Worm (Caenorhabditis elegans) whole organism, late embryonic: ENCODE data around the gene ugt-38.

Experiments used
- C08G9.2 ChIP-seq: sonication (generic microtip); optimal IDR thresholded peaks from 2 replicates; lab custom pipeline; 2016; ENCODE audit warnings: mild to moderate bottlenecking, missing genetic modification characterization, moderate library complexity, missing compliant biosample characterization
- C38D4.7 ChIP-seq: fragments of 200-800 bp; sonication (Bioruptor generic); optimal IDR thresholded peaks from 2 replicates; lab custom pipeline; 2018; ENCODE audit warnings: mild to moderate bottlenecking, missing genetic modification characterization, moderate library complexity, missing compliant biosample characterization
- F13H6.1 ChIP-seq: sonication (generic microtip); optimal IDR thresholded peaks from 2 replicates; lab custom pipeline; 2016; ENCODE audit warnings: missing genetic modification characterization, missing compliant biosample characterization
- K02D7.2 ChIP-seq: sonication (generic microtip); optimal IDR thresholded peaks from 2 replicates; lab custom pipeline; 2017; ENCODE audit warnings: mild to moderate bottlenecking, missing genetic modification characterization, missing compliant biosample characterization
- K09A11.1 ChIP-seq: sonication (generic microtip); optimal IDR thresholded peaks from 2 replicates; lab custom pipeline; 2017; ENCODE audit warnings: antibody characterized with exemption, mild to moderate bottlenecking, missing genetic modification characterization, missing compliant biosample characterization; ENCODE audit not compliant: insufficient read depth
- T23F11.4 ChIP-seq: fragments of 200-800 bp; sonication (Bioruptor generic); optimal IDR thresholded peaks from 2 replicates; lab custom pipeline; 2018; ENCODE audit warnings: mild to moderate bottlenecking, missing genetic modification characterization, missing compliant biosample characterization
- ahr-1 ChIP-seq: sonication (generic microtip); optimal IDR thresholded peaks from 2 replicates; lab custom pipeline; 2016; ENCODE audit warnings: missing genetic modification characterization, missing compliant biosample characterization
- ceh-14 ChIP-seq: sonication (generic microtip); optimal IDR thresholded peaks from 2 replicates; lab custom pipeline; 2016; ENCODE audit warnings: missing genotype, missing genetic modification characterization, missing compliant biosample characterization
- ceh-22 ChIP-seq: sonication (generic microtip); optimal IDR thresholded peaks from 2 replicates; lab custom pipeline; 2017; ENCODE audit warnings: missing biosample characterization, missing genetic modification characterization
- ceh-24 ChIP-seq: sonication (generic microtip); optimal IDR thresholded peaks from 2 replicates; lab custom pipeline; 2016; ENCODE audit warnings: mild to moderate bottlenecking, missing genetic modification characterization, missing compliant biosample characterization
- ceh-30 ChIP-seq: fragments of 150-350 bp; optimal IDR thresholded peaks from 2 replicates; lab custom pipeline; 2014; ENCODE audit warnings: missing biosample characterization, missing genetic modification characterization
- ceh-31 ChIP-seq: sonication (generic microtip); optimal IDR thresholded peaks from 2 replicates; lab custom pipeline; 2016; ENCODE audit warnings: missing genetic modification characterization, missing compliant biosample characterization
- ceh-34 ChIP-seq: sonication (generic microtip); optimal IDR thresholded peaks from 2 replicates; lab custom pipeline; 2016; ENCODE audit warnings: mild to moderate bottlenecking, missing genetic modification characterization, missing compliant biosample characterization
- ceh-9 ChIP-seq: sonication (generic microtip); optimal IDR thresholded peaks from 2 replicates; lab custom pipeline; 2016; ENCODE audit warnings: mild to moderate bottlenecking, missing genetic modification characterization, inconsistent platforms, missing compliant biosample characterization
- dmd-4 ChIP-seq: sonication (generic microtip); optimal IDR thresholded peaks from 2 replicates; lab custom pipeline; 2016; ENCODE audit warnings: borderline replicate concordance, missing genetic modification characterization, missing compliant biosample characterization
- elt-4 ChIP-seq: sonication (generic microtip); optimal IDR thresholded peaks from 2 replicates; lab custom pipeline; 2016; ENCODE audit warnings: missing genetic modification characterization, missing compliant biosample characterization
- ets-4 ChIP-seq: sonication (generic microtip); optimal IDR thresholded peaks from 2 replicates; lab custom pipeline; 2016; ENCODE audit warnings: missing genetic modification characterization, missing compliant biosample characterization
- fax-1 ChIP-seq: sonication (generic microtip); optimal IDR thresholded peaks from 2 replicates; lab custom pipeline; 2016; ENCODE audit warnings: missing genotype, missing genetic modification characterization, missing compliant biosample characterization
- fkh-10 ChIP-seq: fragments of 150-350 bp; optimal IDR thresholded peaks from 2 replicates; lab custom pipeline; 2014; ENCODE audit warnings: missing biosample characterization, missing genetic modification reagents, missing genetic modification characterization
- fkh-6 ChIP-seq: sonication (generic microtip); optimal IDR thresholded peaks from 2 replicates; lab custom pipeline; 2016; ENCODE audit warnings: missing genetic modification characterization, missing compliant biosample characterization
- gmeb-2 ChIP-seq: sonication (generic microtip); optimal IDR thresholded peaks from 2 replicates; lab custom pipeline; 2016; ENCODE audit warnings: missing genetic modification characterization, inconsistent platforms, missing compliant biosample characterization
- hlh-6 ChIP-seq: sonication (generic microtip); optimal IDR thresholded peaks from 2 replicates; lab custom pipeline; 2016; ENCODE audit warnings: missing genotype, missing genetic modification characterization, missing compliant biosample characterization
- hlh-8 ChIP-seq: sonication (generic microtip); optimal IDR thresholded peaks from 2 replicates; lab custom pipeline; 2016; ENCODE audit warnings: missing genotype, missing genetic modification characterization, missing compliant biosample characterization
- lin-11 ChIP-seq: fragments of 200-800 bp; sonication (Bioruptor generic); optimal IDR thresholded peaks from 2 replicates; lab custom pipeline; 2018; ENCODE audit warnings: mild to moderate bottlenecking, missing genetic modification characterization, missing compliant biosample characterization
- mec-3 ChIP-seq: sonication (generic microtip); optimal IDR thresholded peaks from 2 replicates; lab custom pipeline; 2016; ENCODE audit warnings: borderline replicate concordance, missing genetic modification characterization, missing compliant biosample characterization
- nfya-1 ChIP-seq: sonication (generic microtip); optimal IDR thresholded peaks from 2 replicates; lab custom pipeline; 2017; ENCODE audit warnings: missing genetic modification characterization, mild to moderate bottlenecking, missing compliant biosample characterization, antibody characterized with exemption, moderate library complexity
- nhr-11 ChIP-seq: fragments of 150-350 bp; optimal IDR thresholded peaks from 2 replicates; lab custom pipeline; 2014; ENCODE audit warnings: missing biosample characterization, missing genetic modification characterization
- npax-4 ChIP-seq: sonication (generic microtip); optimal IDR thresholded peaks from 2 replicates; lab custom pipeline; 2016; ENCODE audit warnings: missing genetic modification characterization, missing compliant biosample characterization
- odd-2 ChIP-seq: sonication (generic microtip); optimal IDR thresholded peaks from 2 replicates; lab custom pipeline; 2017; ENCODE audit warnings: antibody characterized with exemption, mild to moderate bottlenecking, missing genetic modification characterization, missing compliant biosample characterization
- pat-9 ChIP-seq: fragments of 200-800 bp; sonication (Bioruptor generic); optimal IDR thresholded peaks from 2 replicates; lab custom pipeline; 2018; ENCODE audit warnings: mild to moderate bottlenecking, missing genetic modification characterization, moderate library complexity, missing compliant biosample characterization
- pax-1 ChIP-seq: fragments of 150-350 bp; optimal IDR thresholded peaks from 2 replicates; lab custom pipeline; 2014; ENCODE audit warnings: missing biosample characterization, missing genetic modification characterization
- ref-2 ChIP-seq: sonication (generic microtip); optimal IDR thresholded peaks from 2 replicates; lab custom pipeline; 2016; ENCODE audit warnings: missing genetic modification characterization, missing compliant biosample characterization
- sdc-2 ChIP-seq: sonication (generic microtip); optimal IDR thresholded peaks from 2 replicates; lab custom pipeline; 2016; ENCODE audit warnings: missing genotype, missing genetic modification characterization, missing compliant biosample characterization
- sox-4 ChIP-seq: sonication (generic microtip); optimal IDR thresholded peaks from 2 replicates; lab custom pipeline; 2017; ENCODE audit warnings: mild to moderate bottlenecking, missing genetic modification characterization, inconsistent platforms, missing compliant biosample characterization
- tbx-2 ChIP-seq: sonication (generic microtip); optimal IDR thresholded peaks from 2 replicates; lab custom pipeline; 2016; ENCODE audit warnings: missing genetic modification characterization, missing compliant biosample characterization
- ttx-3 ChIP-seq: sonication (generic microtip); optimal IDR thresholded peaks from 2 replicates; lab custom pipeline; 2016; ENCODE audit warnings: missing genetic modification reagents, missing genetic modification characterization, missing compliant biosample characterization
- unc-42 ChIP-seq: sonication (generic microtip); optimal IDR thresholded peaks from 2 replicates; lab custom pipeline; 2016; ENCODE audit warnings: missing genotype, missing genetic modification characterization, missing compliant biosample characterization
- unc-55 ChIP-seq: sonication (generic microtip); optimal IDR thresholded peaks from 2 replicates; lab custom pipeline; 2017; ENCODE audit warnings: missing biosample characterization, missing genetic modification reagents, missing genetic modification characterization

ugt-38 gene

DNA sequence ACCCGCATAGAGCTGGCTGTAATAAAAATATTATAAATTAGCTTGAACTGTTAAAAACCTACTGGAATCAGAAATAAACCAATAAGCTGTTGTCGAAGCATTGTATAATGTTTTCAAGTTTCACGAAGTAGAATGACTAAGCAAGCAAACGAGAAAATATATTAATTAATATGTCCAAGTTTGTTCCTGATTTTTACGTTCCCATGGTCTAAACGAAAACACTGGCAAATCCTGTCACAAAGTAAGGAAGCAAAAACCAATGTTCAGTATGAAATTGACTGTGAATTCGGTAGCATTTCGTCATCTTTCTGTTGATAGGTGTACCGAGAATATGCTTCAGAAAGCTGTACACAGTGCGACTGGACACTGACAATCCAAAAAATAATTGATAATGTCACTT is 27.1 kb downstream of the ugt-38 start, which contains the start of gene srx-34:
srx-34 (minus strand) TSS at position 101 of the 400 bp plus-strand sequence.
- TF ChIP-seq gmeb-2 (tag; lab: Kevin White, UChicago) (no peak), mec-3 (no peak), ceh-24 (tag; lab: Kevin White, UChicago) (no peak), ahr-1 (tag; lab: Kevin White, UChicago) (no peak)

DNA sequence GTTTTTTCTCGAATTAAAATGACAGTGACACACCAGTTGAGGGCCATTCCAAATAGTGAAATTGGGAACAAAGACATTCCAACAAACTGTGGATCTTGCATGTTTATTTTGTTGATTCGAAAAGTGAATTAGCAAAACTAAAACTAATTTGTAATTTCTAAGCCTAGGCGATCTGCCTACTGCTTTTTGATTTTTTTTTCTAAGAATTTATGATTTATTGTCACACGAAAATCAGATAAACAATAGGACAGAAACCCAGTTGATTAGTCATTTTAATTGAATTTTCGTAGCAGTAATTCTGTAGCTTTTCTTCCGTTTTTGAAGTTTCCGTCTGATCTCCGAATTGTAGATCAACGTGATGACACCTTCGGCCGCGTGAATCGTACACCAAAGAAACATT is 28.5 kb downstream of the ugt-38 start, which contains the start of gene srx-33:
srx-33 (minus strand) TSS at position 101 of the 400 bp plus-strand sequence.
- no peak for TF ChIP-seq nhr-11 (tag; lab: Kevin White, UChicago)
- no peak for TF ChIP-seq C38D4.7 (GFP tag; lab: Kevin White, UChicago)
- TF ChIP-seq sox-4 (tag; lab: Kevin White, UChicago), result no peak
- TF ChIP-seq K02D7.2 (tag; lab: Kevin White, UChicago), result no peak
- no peak for TF ChIP-seq fkh-6
- no peak for TF ChIP-seq ceh-34 (tag; lab: Kevin White, UChicago)
- no peak for TF ChIP-seq dmd-4 (tag; lab: Kevin White, UChicago)
- TF ChIP-seq ahr-1 (tag; lab: Kevin White, UChicago), result no peak
- TF ChIP-seq tbx-2, result no peak
- TF ChIP-seq ceh-9, result no peak
- TF ChIP-seq, all 69 proteins: peak for 0

DNA sequence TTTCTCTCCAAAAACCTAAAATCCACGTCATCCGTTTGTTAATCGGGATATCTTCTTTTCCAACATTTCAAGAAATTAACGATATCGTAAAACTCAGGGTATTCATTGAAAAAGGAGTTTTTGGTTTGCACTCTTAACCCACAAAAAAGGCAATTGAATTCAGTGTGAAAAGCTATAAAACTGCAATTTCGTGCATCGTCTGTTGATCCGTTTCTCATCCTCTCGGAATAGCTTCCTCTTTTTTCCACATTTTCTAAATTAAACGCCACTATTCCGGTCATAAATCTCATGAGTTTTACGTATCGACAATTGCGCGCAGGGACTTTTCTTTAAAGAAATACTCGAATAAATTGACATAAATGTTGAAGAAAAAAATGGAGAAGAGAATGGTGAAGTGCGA is 35.0 kb downstream of the ugt-38 start:
- no peak for TF ChIP-seq elt-4 (tag; lab: Kevin White, UChicago)
- TF ChIP-seq ceh-14 (tag; lab: Kevin White, UChicago), result no peak
- no peak for TF ChIP-seq K09A11.1 (tag; lab: Kevin White, UChicago)
- TF ChIP-seq ets-4 (tag; lab: Kevin White, UChicago), result no peak
- no peak for TF ChIP-seq hlh-8
- no peak for TF ChIP-seq ceh-30 (tag; lab: Kevin White, UChicago)
- no peak for TF ChIP-seq ref-2
- no peak for TF ChIP-seq unc-55 (GFP tag; lab: Kevin White, UChicago)
- no peak for TF ChIP-seq dmd-4 (tag; lab: Kevin White, UChicago)
- no peak for TF ChIP-seq fax-1 (tag; lab: Kevin White, UChicago)
- no peak for TF ChIP-seq pax-1

DNA sequence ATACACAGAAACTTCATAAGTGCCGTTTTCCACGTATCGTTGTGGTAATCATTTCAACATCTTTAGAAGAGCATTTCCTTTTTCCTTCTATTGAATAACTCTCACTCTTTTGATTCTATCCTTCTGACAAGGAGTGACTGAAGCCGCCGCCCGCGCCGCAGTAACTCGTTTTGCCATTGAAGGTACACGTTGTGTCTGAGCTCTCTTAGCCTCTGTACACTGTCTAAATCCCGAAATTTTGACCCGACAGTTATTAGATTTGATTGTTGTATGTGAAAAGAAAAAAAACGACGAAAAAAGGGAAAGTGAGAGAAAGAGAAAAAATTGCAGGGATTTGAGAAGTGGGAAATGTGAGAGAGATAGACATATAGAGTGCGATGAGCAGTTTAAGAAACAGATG is 36.0 kb downstream of the ugt-38 start:
- TF ChIP-seq fkh-10 (GFP tag; lab: Kevin White, UChicago) (peak; percentile 10), unc-42 (tag; lab: Kevin White, UChicago) (peak; percentile 96), ceh-9 (no peak)

DNA sequence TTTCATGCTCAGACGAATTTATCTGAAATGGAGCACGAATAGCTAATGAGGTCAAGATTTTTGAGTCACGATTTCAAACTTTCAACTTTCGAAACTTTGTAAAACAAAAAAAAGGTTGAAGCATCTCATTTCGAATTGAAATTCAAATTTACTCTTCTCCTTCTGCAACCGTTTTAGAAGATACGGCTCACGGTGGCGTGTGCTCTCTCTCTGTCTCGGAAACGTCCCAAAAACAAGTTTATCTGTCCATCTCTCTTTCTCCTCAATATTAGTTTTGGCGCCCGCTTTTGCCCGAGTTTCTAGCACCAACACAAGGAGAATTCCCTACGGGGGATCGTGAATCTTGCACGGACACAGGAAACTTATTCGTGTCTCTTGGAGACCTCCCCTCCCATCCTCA is 36.9 kb downstream of the ugt-38 start:
- no peak for TF ChIP-seq sox-4 (tag; lab: Kevin White, UChicago)
- TF ChIP-seq unc-42 (tag; lab: Kevin White, UChicago), result peak; percentile 71
- no peak for TF ChIP-seq T23F11.4 (GFP tag; lab: Kevin White, UChicago)

DNA sequence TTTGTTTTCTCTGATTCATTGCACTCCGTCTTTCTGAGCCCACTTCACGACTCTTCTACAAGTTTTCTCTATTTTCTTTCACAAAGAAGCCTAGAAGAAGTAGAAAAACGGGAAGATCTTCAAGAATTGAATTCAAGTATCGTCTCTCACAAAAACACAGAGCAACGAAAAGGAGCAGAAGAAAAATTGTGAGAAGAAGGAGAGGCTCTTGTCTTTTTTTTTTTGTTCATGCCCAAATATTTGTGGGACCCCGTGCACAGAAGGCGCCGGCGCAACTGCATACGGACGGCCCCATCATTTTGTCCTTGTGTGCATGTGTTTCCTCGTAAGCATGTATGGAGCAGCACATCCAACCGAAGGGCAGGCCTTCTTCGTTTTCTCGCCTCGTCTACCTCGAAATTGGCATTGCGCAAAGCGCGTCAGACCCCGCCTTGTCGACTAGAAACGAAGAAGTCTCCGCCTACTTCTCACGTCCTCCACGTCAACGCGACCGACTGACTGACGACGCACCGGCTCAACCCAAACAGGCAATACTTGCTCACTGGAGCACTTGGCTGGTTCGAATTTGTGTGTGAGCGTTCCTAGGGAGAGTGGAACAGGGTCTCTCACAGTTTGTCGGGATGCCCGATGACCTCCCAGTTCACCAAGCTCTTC is 40.6 kb downstream of the ugt-38 start:
- TF ChIP-seq hlh-6 (tag; lab: Kevin White, UChicago) (peak; percentile 34), ttx-3 (tag; lab: Kevin White, UChicago) (no peak), unc-42 (tag; lab: Kevin White, UChicago) (peak; percentile 37)

DNA sequence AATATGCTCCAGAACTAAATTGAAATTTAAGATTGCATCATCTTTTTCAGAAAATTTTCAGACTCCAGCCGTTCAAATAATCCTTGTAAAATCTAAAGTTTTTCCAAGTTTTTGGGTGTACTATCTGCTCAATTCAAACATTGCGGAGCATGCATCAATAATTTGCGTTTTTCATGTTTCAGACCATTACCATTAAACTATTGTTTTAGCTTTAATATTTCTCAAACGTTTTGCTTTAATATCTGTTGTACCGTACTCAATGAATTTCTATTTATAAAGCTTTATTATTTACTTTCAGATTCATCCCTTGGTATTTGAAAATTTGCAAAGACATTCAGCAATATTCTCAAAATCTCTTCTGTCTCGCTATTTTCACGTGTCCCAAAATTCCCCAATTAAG is 44.0 kb downstream of the ugt-38 start, which contains the start of gene odr-2:
odr-2 (plus strand) TSS at position 301 of the 400 bp plus-strand sequence.
- TF ChIP-seq ceh-31 (tag; lab: Kevin White, UChicago) (no peak), sdc-2 (no peak), hlh-6 (tag; lab: Kevin White, UChicago) (no peak), dmd-4 (tag; lab: Kevin White, UChicago) (no peak), odd-2 (tag; lab: Kevin White, UChicago) (no peak), pat-9 (tag; lab: Kevin White, UChicago) (no peak), ceh-14 (tag; lab: Kevin White, UChicago) (no peak), ahr-1 (tag; lab: Kevin White, UChicago) (no peak), tbx-2 (no peak), npax-4 (tag; lab: Kevin White, UChicago) (no peak), C08G9.2 (tag; lab: Kevin White, UChicago) (no peak), nfya-1 (tag; lab: Kevin White, UChicago) (no peak), F13H6.1 (tag; lab: Kevin White, UChicago) (no peak), ceh-22 (tag; lab: Kevin White, UChicago) (no peak), lin-11 (no peak), nhr-11 (tag; lab: Kevin White, UChicago) (no peak), ceh-9 (no peak)
